Fruit fly (Drosophila melanogaster): ENCODE results near the gene CG17475.

Gene CG17475

dm6 chr3R:17079859-17080255 is 50.4 kb downstream of the CG17475 start, which contains the start of the genes Keap1 and kuk (continued):
- TF ChIP-seq svp (GFP tag): no peak
- TF ChIP-seq acj6 (GFP tag; optimal IDR thresholded peaks at IDR 0.05): peak; percentile 57
- TF ChIP-seq fkh (GFP tag; optimal IDR thresholded peaks at IDR 0.05): peak; percentile 99
- TF ChIP-seq CG16779 (tag; optimal IDR thresholded peaks at IDR 0.05): no peak
- no peak for TF ChIP-seq Ets96B (tag; optimal IDR thresholded peaks at IDR 0.05)
- peak; percentile 35 for TF ChIP-seq CG3032 (tag; optimal IDR thresholded peaks at IDR 0.05)
- peak; percentile 17 for TF ChIP-seq CG11762 (GFP tag; optimal IDR thresholded peaks at IDR 0.05; ENCODE audit: insufficient read depth)
- peak; percentile 44 for TF ChIP-seq Ets21C (GFP tag; optimal IDR thresholded peaks at IDR 0.05)
- no peak for TF ChIP-seq CG7368 (GFP tag; optimal IDR thresholded peaks at IDR 0.05)
- TF ChIP-seq CG6854 (GFP tag; optimal IDR thresholded peaks at IDR 0.05): no peak
- peak; percentile 70 for TF ChIP-seq lz (GFP tag; optimal IDR thresholded peaks at IDR 0.05)
- TF ChIP-seq CG15336 (GFP tag; IDR thresholded peaks at IDR 0.05): no peak
- TF ChIP-seq Gug (GFP tag; IDR thresholded peaks at IDR 0.05): peak; percentile 48; the same call in 1 of the 2 replicates
- TF ChIP-seq CG34406 (GFP tag; optimal IDR thresholded peaks at IDR 0.05): peak; percentile 42
- TF ChIP-seq CG6808 (GFP tag; optimal IDR thresholded peaks at IDR 0.05): peak; percentile 31
- no peak for TF ChIP-seq net (GFP tag; optimal IDR thresholded peaks at IDR 0.05)
- peak; percentile 65 for TF ChIP-seq OdsH (GFP tag; optimal IDR thresholded peaks at IDR 0.05)
- TF ChIP-seq spab (GFP tag; optimal IDR thresholded peaks at IDR 0.05): no peak
- TF ChIP-seq eg (GFP tag; IDR thresholded peaks at IDR 0.05): peak; percentile 72; the same call in 1 of the 3 replicates
- no peak for TF ChIP-seq CG8119 (GFP tag; IDR thresholded peaks at IDR 0.05)
- TF ChIP-seq Eip75B (GFP tag; optimal IDR thresholded peaks at IDR 0.05): peak; percentile 24
